Fruit fly (Drosophila melanogaster): ENCODE results near the gene CG13288.
A peak's percentile ranks its signal among the peaks of the same experiment; 100 is the strongest.

- TF ChIP-seq kay (GFP tag; ENCODE audit: borderline replicate concordance): no peak
- no peak for TF ChIP-seq CG7045 (GFP tag; optimal IDR thresholded peaks at IDR 0.05)
- no peak for TF ChIP-seq Mnt (GFP tag; optimal IDR thresholded peaks at IDR 0.05)
- peak; percentile 25 for TF ChIP-seq Crg-1 (GFP tag; optimal IDR thresholded peaks at IDR 0.05)
- TF ChIP-seq pad (GFP tag; optimal IDR thresholded peaks at IDR 0.05): no peak
- TF ChIP-seq Clk (GFP tag; optimal IDR thresholded peaks at IDR 0.05): no peak
- peak; percentile 21 for TF ChIP-seq bab1 (GFP tag; optimal IDR thresholded peaks at IDR 0.05)
- no peak for TF ChIP-seq CG11617 (GFP tag; optimal IDR thresholded peaks at IDR 0.05)
- no peak for TF ChIP-seq cnc (optimal IDR thresholded peaks at IDR 0.05)
These were observed 25.3 kb downstream of the CG13288 start, which contains the start of gene Rcc1 for dm6 chr3L:5932363-5932914.

Measured in whole organism, adult.